Worm (Caenorhabditis elegans) whole organism, L4 larva: ENCODE measurements around the gene T27E9.2.

Experiments
- F10B5.3 ChIP-seq: sonication (generic microtip); optimal IDR thresholded peaks from 2 replicates; lab custom pipeline; 2016; ENCODE audit warnings: mild to moderate bottlenecking, missing genetic modification characterization, missing compliant biosample characterization
- F49E8.2 ChIP-seq: sonication (generic microtip); optimal IDR thresholded peaks from 2 replicates; lab custom pipeline; 2016; ENCODE audit warnings: missing compliant biosample characterization, mild to moderate bottlenecking, missing genetic modification characterization, borderline replicate concordance
- Y75B8A.6 ChIP-seq: fragments of 200-800 bp; sonication (Bioruptor generic); IDR thresholded peaks from 2 replicates; pipeline ENCODE4 v1.3.6; 2022; ENCODE audit warnings: missing genetic modification reagents, missing genetic modification characterization, missing compliant biosample characterization
- aha-1 ChIP-seq: fragments of 150-350 bp; peaks from one replicate; lab custom pipeline; 2014; ENCODE audit warnings: missing biosample characterization, missing genetic modification characterization
- ama-1 ChIP-seq: fragments of 150-350 bp; optimal IDR thresholded peaks from 2 replicates; lab custom pipeline; 2014; ENCODE audit warnings: inconsistent platforms, mixed read lengths
- arid-1 ChIP-seq: fragments of 200-800 bp; sonication (Bioruptor generic); conservative IDR thresholded peaks from 2 replicates; pipeline ENCODE4 v1.3.6; 2022; ENCODE audit warnings: missing genetic modification reagents, missing genetic modification characterization, missing compliant biosample characterization
- ceh-44 ChIP-seq: fragments of 200-800 bp; sonication (Bioruptor generic); IDR thresholded peaks from 2 replicates; pipeline ENCODE4 v1.3.6; 2022; ENCODE audit warnings: missing genetic modification reagents, missing genetic modification characterization, missing compliant biosample characterization
- ceh-62 ChIP-seq: sonication (generic microtip); optimal IDR thresholded peaks from 2 replicates; lab custom pipeline; 2017; ENCODE audit warnings: missing biosample characterization, missing genetic modification characterization
- ceh-82 ChIP-seq: sonication (generic microtip); optimal IDR thresholded peaks from 2 replicates; lab custom pipeline; 2017; ENCODE audit warnings: missing biosample characterization, missing genetic modification characterization
- ctbp-1 ChIP-seq: fragments of 200-800 bp; sonication (Bioruptor generic); IDR thresholded peaks from 2 replicates; pipeline ENCODE4 v1.3.6; 2022; ENCODE audit warnings: missing genetic modification reagents, missing genetic modification characterization, missing compliant biosample characterization
- daf-16 ChIP-seq, 3 experiments: sonication (generic microtip); optimal IDR thresholded peaks; 2 replicates each; lab custom pipeline; 2016 to 2017; ENCODE audit warnings: missing genetic modification characterization in 3 of 3, missing genetic modification reagents in 3 of 3, mild to moderate bottlenecking in 2 of 3, missing compliant biosample characterization in 2 of 3, missing biosample characterization in 1 of 3, moderate library complexity in 1 of 3
- egl-27 ChIP-seq: sonication (generic microtip); optimal IDR thresholded peaks from 3 replicates; lab custom pipeline; 2017; ENCODE audit warnings: missing biosample characterization, missing genetic modification reagents, missing genetic modification characterization
- hif-1 ChIP-seq, 2 experiments: sonication (generic microtip); optimal IDR thresholded peaks; 2 replicates each; lab custom pipeline; 2016 to 2017; ENCODE audit warnings: missing compliant biosample characterization in 2 of 2, missing genetic modification characterization in 2 of 2, missing genetic modification reagents in 2 of 2, missing genotype in 2 of 2, mild to moderate bottlenecking in 1 of 2
- hlh-11 ChIP-seq: fragments of 200-800 bp; sonication (Bioruptor generic); optimal IDR thresholded peaks from 2 replicates; lab custom pipeline; 2018; ENCODE audit warnings: mild to moderate bottlenecking, missing genetic modification characterization, missing compliant biosample characterization
- hlh-30 ChIP-seq: sonication (generic microtip); optimal IDR thresholded peaks from 2 replicates; lab custom pipeline; 2017; ENCODE audit warnings: antibody characterized with exemption, mild to moderate bottlenecking, missing genetic modification characterization, missing compliant biosample characterization; ENCODE audit not compliant: insufficient read depth
- hmg-1.1 ChIP-seq: fragments of 200-800 bp; sonication (Bioruptor generic); IDR thresholded peaks from 2 replicates; pipeline ENCODE4 v1.3.6; 2022; ENCODE audit warnings: missing genetic modification reagents, missing genetic modification characterization, missing compliant biosample characterization
- lim-7 ChIP-seq: fragments of 200-800 bp; sonication (Bioruptor generic); IDR thresholded peaks from 2 replicates; pipeline ENCODE4 v1.3.6; 2022; ENCODE audit warnings: missing genetic modification characterization, missing compliant biosample characterization
- lin-1 ChIP-seq: fragments of 200-800 bp; sonication (Bioruptor generic); IDR thresholded peaks from 2 replicates; pipeline ENCODE4 v1.3.6; 2022; ENCODE audit warnings: missing genetic modification reagents, missing genetic modification characterization, missing compliant biosample characterization
- lin-13 ChIP-seq: fragments of 150-350 bp; optimal IDR thresholded peaks from 2 replicates; lab custom pipeline; 2014; ENCODE audit warnings: missing biosample characterization, missing genetic modification reagents, missing genetic modification characterization
- lin-15B ChIP-seq: fragments of 150-350 bp; sonication (generic microtip); optimal IDR thresholded peaks from 3 replicates; lab custom pipeline; 2014; ENCODE audit warnings: missing biosample characterization, missing genetic modification characterization
- lin-29 ChIP-seq: fragments of 200-800 bp; sonication (Bioruptor generic); IDR thresholded peaks from 2 replicates; pipeline ENCODE4 v1.3.6; 2022; ENCODE audit warnings: missing genetic modification reagents, missing genetic modification characterization, missing compliant biosample characterization
- lir-3 ChIP-seq: sonication (generic microtip); optimal IDR thresholded peaks from 2 replicates; lab custom pipeline; 2016; ENCODE audit warnings: mild to moderate bottlenecking, missing genetic modification characterization, missing compliant biosample characterization
- lsy-2 ChIP-seq, 2 experiments: fragments of 150-350 bp in 1 of 2; sonication (generic microtip) in 1 of 2; optimal IDR thresholded peaks; 2 replicates each; lab custom pipeline; 2014 to 2017; ENCODE audit warnings: missing biosample characterization in 2 of 2, missing genetic modification characterization in 2 of 2
- madf-5 ChIP-seq, 2 experiments: fragments of 200-800 bp; sonication (Bioruptor generic); IDR thresholded peaks; 2 replicates each; pipeline ENCODE4 v1.3.6; 2022; ENCODE audit warnings: missing compliant biosample characterization in 2 of 2, missing genetic modification characterization in 2 of 2
- mdl-1 ChIP-seq, 2 experiments: fragments of 150-350 bp in 1 of 2; sonication (generic microtip) in 1 of 2; optimal IDR thresholded peaks; 2 replicates each; lab custom pipeline; 2014 to 2017; ENCODE audit warnings: missing biosample characterization in 2 of 2, missing genetic modification characterization in 2 of 2
- nhr-28 ChIP-seq: fragments of 150-350 bp; optimal IDR thresholded peaks from 2 replicates; lab custom pipeline; 2014; ENCODE audit warnings: missing biosample characterization, missing genetic modification characterization
- nhr-41 ChIP-seq: fragments of 200-800 bp; sonication (Bioruptor generic); IDR thresholded peaks from 2 replicates; pipeline ENCODE4 v1.3.6; 2022; ENCODE audit warnings: missing genetic modification reagents, missing genetic modification characterization, missing compliant biosample characterization
- nhr-76 ChIP-seq: fragments of 150-350 bp; optimal IDR thresholded peaks from 2 replicates; lab custom pipeline; 2014; ENCODE audit warnings: missing biosample characterization, missing genetic modification characterization
- pha-4 ChIP-seq, 2 experiments: fragments of 150-350 bp in 1 of 2; fragments of 200-800 bp in 1 of 2; sonication (Bioruptor generic) in 1 of 2; IDR thresholded peaks in 1 of 2; optimal IDR thresholded peaks in 1 of 2; 2 replicates each; pipeline versions ENCODE4 v1.3.6 to Lab custom; 2014 to 2022; ENCODE audit warnings: missing genetic modification characterization in 2 of 2, missing genetic modification reagents in 2 of 2, missing biosample characterization in 1 of 2, missing compliant biosample characterization in 1 of 2
- php-3 ChIP-seq: fragments of 200-800 bp; sonication (Bioruptor generic); IDR thresholded peaks from 2 replicates; pipeline ENCODE4 v1.3.6; 2022; ENCODE audit warnings: missing genetic modification reagents, missing genetic modification characterization, missing compliant biosample characterization
- sdz-12 ChIP-seq: fragments of 200-800 bp; sonication (Bioruptor generic); optimal IDR thresholded peaks from 2 replicates; lab custom pipeline; 2018; ENCODE audit warnings: mild to moderate bottlenecking, missing genetic modification characterization, missing compliant biosample characterization
- skn-1 ChIP-seq: fragments of 150-350 bp; optimal IDR thresholded peaks from 2 replicates; lab custom pipeline; 2014; ENCODE audit warnings: missing biosample characterization, missing genetic modification characterization
- snpc-1.2 ChIP-seq: fragments of 200-800 bp; sonication (Bioruptor generic); IDR thresholded peaks from 2 replicates; pipeline ENCODE4 v1.3.6; 2022; ENCODE audit warnings: missing genetic modification reagents, missing genetic modification characterization, missing compliant biosample characterization
- spr-3 ChIP-seq: fragments of 200-800 bp; sonication (Bioruptor generic); optimal IDR thresholded peaks from 2 replicates; lab custom pipeline; 2018; ENCODE audit warnings: mild to moderate bottlenecking, missing genetic modification characterization, missing compliant biosample characterization
- tag-97 ChIP-seq: fragments of 200-800 bp; sonication (Bioruptor generic); IDR thresholded peaks from 2 replicates; pipeline ENCODE4 v1.3.6; 2022; ENCODE audit warnings: missing genetic modification characterization, missing compliant biosample characterization
- tra-1 ChIP-seq: fragments of 200-800 bp; sonication (Bioruptor generic); IDR thresholded peaks from 2 replicates; pipeline ENCODE4 v1.3.6; 2022; ENCODE audit warnings: missing genetic modification reagents, missing genetic modification characterization, missing compliant biosample characterization
- unc-39 ChIP-seq: sonication (generic microtip); optimal IDR thresholded peaks from 2 replicates; lab custom pipeline; 2017; ENCODE audit warnings: missing biosample characterization, missing genetic modification characterization
- vab-7 ChIP-seq: fragments of 200-800 bp; sonication (Bioruptor generic); IDR thresholded peaks from 2 replicates; pipeline ENCODE4 v1.3.6; 2022; ENCODE audit warnings: missing genetic modification reagents, missing genetic modification characterization, missing compliant biosample characterization
- zfp-3 ChIP-seq: fragments of 200-800 bp; sonication (Bioruptor generic); conservative IDR thresholded peaks from 2 replicates; pipeline ENCODE4 v1.3.6; 2022; ENCODE audit warnings: missing genetic modification reagents, missing genetic modification characterization, missing compliant biosample characterization
- zip-2 ChIP-seq: fragments of 150-350 bp; optimal IDR thresholded peaks from 2 replicates; lab custom pipeline; 2014; ENCODE audit warnings: missing biosample characterization, missing genetic modification characterization

Gene T27E9.2

ce11 chrIII:13462138-13462634 is at the start of gene T27E9.2, which contains the start of gene abcf-2:
Gene T27E9.2, minus strand, starts transcription at chrIII:13462584.
Gene abcf-2, minus strand, starts transcription at chrIII:13462238.
- no peak for TF ChIP-seq hlh-30 (tag; lab: Kevin White, UChicago)
- TF ChIP-seq sdz-12, result no peak
- TF ChIP-seq zip-2 (tag; lab: Kevin White, UChicago), result no peak
- TF ChIP-seq vab-7 (GFP tag; lab: Robert Waterston, UW), result no peak
- TF ChIP-seq lin-1 (GFP tag; lab: Robert Waterston, UW), result no peak
- TF ChIP-seq unc-39 (tag; lab: Kevin White, UChicago), result no peak
- no peak for TF ChIP-seq ama-1 (lab: Kevin White, UChicago)
- no peak for TF ChIP-seq ctbp-1 (GFP tag; lab: Robert Waterston, UW)
- TF ChIP-seq nhr-41 (GFP tag; lab: Robert Waterston, UW), result no peak
- no peak for TF ChIP-seq nhr-28 (tag; lab: Kevin White, UChicago)
- TF ChIP-seq tra-1 (GFP tag; lab: Robert Waterston, UW), result no peak
- no peak; the same call in 1 of the 2 replicates for TF ChIP-seq pha-4 (GFP tag; IDR thresholded peaks at IDR 0.05; lab: Robert Waterston, UW)
- no peak for TF ChIP-seq pha-4 (tag; optimal IDR thresholded peaks at IDR 0.05; lab: Kevin White, UChicago)
- TF ChIP-seq hif-1 (tag; optimal IDR thresholded peaks at IDR 0.05; lab: Kevin White, UChicago), result no peak
- no peak for TF ChIP-seq ceh-82 (tag; lab: Kevin White, UChicago)
- no peak for TF ChIP-seq tag-97 (GFP tag; lab: Robert Waterston, UW)
- no peak for TF ChIP-seq zfp-3

ce11 chrIII:13510753-13511152 is 48.4 kb upstream of the T27E9.2 start:
- TF ChIP-seq ceh-62 (tag; lab: Kevin White, UChicago), result no peak
- no peak for TF ChIP-seq madf-5 (GFP tag; IDR thresholded peaks at IDR 0.05; lab: Robert Waterston, UW)
- TF ChIP-seq daf-16 (GFP tag; optimal IDR thresholded peaks at IDR 0.05; lab: Kevin White, UChicago), result no peak
- TF ChIP-seq daf-16 (tag; optimal IDR thresholded peaks at IDR 0.05; lab: Kevin White, UChicago), result no peak
- no peak for TF ChIP-seq lir-3
- no peak for TF ChIP-seq Y75B8A.6
- no peak for TF ChIP-seq php-3 (GFP tag; lab: Robert Waterston, UW)
- TF ChIP-seq spr-3 (GFP tag; lab: Kevin White, UChicago), result no peak
- peak; percentile 94 for TF ChIP-seq aha-1 (tag; lab: Kevin White, UChicago)
- no peak for TF ChIP-seq lin-15B (tag; lab: Kevin White, UChicago)

- TF ChIP-seq F49E8.2 (tag; lab: Kevin White, UChicago), result no peak
- no peak for TF ChIP-seq F10B5.3 (tag; lab: Kevin White, UChicago)
- no peak for TF ChIP-seq lin-1 (GFP tag; lab: Robert Waterston, UW)
- no peak for TF ChIP-seq lin-13 (GFP tag; lab: Kevin White, UChicago)
- no peak for TF ChIP-seq ceh-44 (GFP tag; lab: Robert Waterston, UW)
- TF ChIP-seq snpc-1.2, result no peak
- no peak for TF ChIP-seq lsy-2 (tag; optimal IDR thresholded peaks at IDR 0.05; lab: Kevin White, UChicago)
- TF ChIP-seq hif-1 (tag; optimal IDR thresholded peaks at IDR 0.05; lab: Kevin White, UChicago), result no peak
- TF ChIP-seq lin-29 (GFP tag; lab: Robert Waterston, UW), result no peak
- no peak for TF ChIP-seq ctbp-1 (GFP tag; lab: Robert Waterston, UW)
- TF ChIP-seq hmg-1.1 (GFP tag; lab: Robert Waterston, UW), result no peak
- no peak for TF ChIP-seq lim-7 (GFP tag; lab: Robert Waterston, UW)
- no peak for TF ChIP-seq skn-1 (tag; lab: Kevin White, UChicago)
- TF ChIP-seq egl-27, result no peak
- TF ChIP-seq mdl-1 (tag; optimal IDR thresholded peaks at IDR 0.05; lab: Kevin White, UChicago), result no peak
- TF ChIP-seq ceh-62 (tag; lab: Kevin White, UChicago), result no peak
- no peak for TF ChIP-seq nhr-76
- no peak for TF ChIP-seq hlh-11 (tag; lab: Kevin White, UChicago)
- TF ChIP-seq arid-1 (GFP tag; lab: Robert Waterston, UW), result no peak
Observed at ce11 chrIII:13505718-13506117, 43.3 kb upstream of the T27E9.2 start, which contains the start of gene T28A8.3. Gene T28A8.3, plus strand, starts transcription at chrIII:13506018.
